Worm (Caenorhabditis elegans) whole organism, early embryonic: ENCODE results near the gene perm-5.

Experiments
- aly-1 ChIP-seq: sonication (generic microtip); optimal IDR thresholded peaks from 2 replicates; lab custom pipeline; 2016; ENCODE audit warnings: missing genetic modification characterization, missing compliant biosample characterization
- ama-1 ChIP-seq: fragments of 150-350 bp; optimal IDR thresholded peaks from 2 replicates; lab custom pipeline; 2014
- ceh-36 ChIP-seq: sonication (generic microtip); optimal IDR thresholded peaks from 2 replicates; lab custom pipeline; 2016; ENCODE audit warnings: missing genetic modification characterization, inconsistent platforms, missing compliant biosample characterization
- ets-7 ChIP-seq: sonication (generic microtip); optimal IDR thresholded peaks from 2 replicates; lab custom pipeline; 2016; ENCODE audit warnings: missing genotype, missing genetic modification characterization, missing compliant biosample characterization
- flt-1 ChIP-seq: fragments of 200-800 bp; sonication (Bioruptor generic); IDR thresholded peaks from 2 replicates; pipeline ENCODE4 v1.3.6; 2022; ENCODE audit warnings: missing genetic modification characterization, missing compliant biosample characterization
- hmg-4 ChIP-seq: fragments of 200-800 bp; sonication (Bioruptor generic); optimal IDR thresholded peaks from 2 replicates; lab custom pipeline; 2018; ENCODE audit warnings: mild to moderate bottlenecking, missing genetic modification characterization, missing compliant biosample characterization
- sea-1 ChIP-seq: fragments of 200-800 bp; sonication (Bioruptor generic); conservative IDR thresholded peaks from 2 replicates; pipeline ENCODE4 v1.3.6; 2022; ENCODE audit warnings: missing genetic modification characterization, missing compliant biosample characterization
- tbx-11 ChIP-seq: fragments of 200-800 bp; sonication (Bioruptor generic); IDR thresholded peaks from 2 replicates; pipeline ENCODE4 v1.3.6; 2022; ENCODE audit warnings: missing genetic modification characterization, missing compliant biosample characterization
- tbx-37 ChIP-seq: fragments of 200-800 bp; sonication (Bioruptor generic); conservative IDR thresholded peaks from 2 replicates; pipeline ENCODE4 v1.3.6; 2022; ENCODE audit warnings: missing genetic modification reagents, missing genetic modification characterization, missing compliant biosample characterization

DNA sequence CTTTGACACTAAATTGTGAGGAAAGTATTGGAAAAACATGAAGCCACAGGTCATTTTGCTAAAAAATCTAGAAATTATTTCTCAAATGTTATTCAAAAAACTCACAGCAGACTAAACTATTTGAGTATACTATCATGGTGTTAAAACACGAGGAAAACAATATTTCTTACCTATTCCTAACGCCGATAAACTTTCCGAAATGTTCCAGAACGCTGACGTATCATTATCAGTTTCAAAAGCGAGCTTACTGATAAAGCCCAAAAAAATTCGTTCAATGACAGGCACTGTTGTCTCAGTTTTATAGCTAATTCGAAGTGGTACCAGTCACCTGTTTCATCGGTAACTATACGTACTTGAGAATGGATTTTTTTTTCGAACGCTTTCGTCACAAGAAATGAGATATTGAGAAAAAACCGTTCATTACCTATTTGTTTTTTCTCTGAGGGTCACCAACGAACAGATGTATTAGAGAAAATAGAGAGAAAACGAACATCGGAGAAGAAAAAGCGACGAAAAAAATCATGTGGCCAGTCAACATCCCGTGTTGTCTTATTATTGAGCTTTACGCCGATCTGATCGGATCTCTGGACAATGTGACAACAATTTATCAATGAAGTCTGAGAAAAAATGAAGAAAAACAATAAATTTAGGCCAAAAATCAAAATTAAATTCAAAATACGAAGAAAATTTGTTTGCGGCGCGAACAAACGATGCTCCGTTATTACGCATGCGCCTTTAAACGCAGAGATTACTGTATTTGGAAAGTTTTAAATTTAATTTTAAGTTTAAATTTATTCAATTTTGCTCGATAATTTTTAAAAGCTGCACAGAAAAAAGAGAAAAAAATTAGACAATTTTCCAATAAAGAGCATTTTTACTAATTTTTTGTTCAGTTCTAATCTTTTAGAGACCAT lies 36.9 kb downstream of the perm-5 start:
- TF ChIP-seq sea-1 (GFP tag; lab: Robert Waterston, UW) (no peak), hmg-4 (GFP tag; lab: Kevin White, UChicago) (no peak), tbx-11 (GFP tag; lab: Robert Waterston, UW) (no peak), ama-1 (lab: Kevin White, UChicago) (no peak), ets-7 (tag; lab: Kevin White, UChicago) (no peak), aly-1 (tag; lab: Kevin White, UChicago) (no peak), ceh-36 (tag; lab: Kevin White, UChicago) (no peak), flt-1 (no peak), tbx-37 (GFP tag; lab: Robert Waterston, UW) (no peak)
